Worm (Caenorhabditis elegans) whole organism, L4/young adult: ENCODE results near the gene pph-4.1.

Source experiments
- W03F9.2 ChIP-seq: fragments of 150-350 bp; optimal IDR thresholded peaks from 2 replicates; lab custom pipeline; 2014; ENCODE audit warnings: missing biosample characterization, missing genetic modification characterization
- dao-5 ChIP-seq: sonication (generic microtip); optimal IDR thresholded peaks from 2 replicates; lab custom pipeline; 2016; ENCODE audit warnings: missing genotype, missing genetic modification characterization, moderate library complexity, missing compliant biosample characterization
- him-1 ChIP-seq: sonication (generic microtip); optimal IDR thresholded peaks from 2 replicates; lab custom pipeline; 2016; ENCODE audit warnings: missing genotype, missing genetic modification reagents, missing genetic modification characterization, missing compliant biosample characterization

- TF ChIP-seq him-1 (tag; lab: Kevin White, UChicago): no peak
- no peak for TF ChIP-seq W03F9.2
- TF ChIP-seq dao-5 (tag; lab: Kevin White, UChicago): no peak
These were observed 17.7 kb downstream of the pph-4.1 start, which contains the start of gene zip-1 for ce11 chrIII:12333445-12333844.
